Worm (Caenorhabditis elegans) whole organism, young adult: ENCODE data around the gene T15B7.8.

ENCODE experiments used
- ama-1 ChIP-seq, 3 experiments: fragments of 150-350 bp in 1 of 3; sonication (generic microtip) in 2 of 3; optimal IDR thresholded peaks; 2 replicates each; lab custom pipeline; 2014 to 2018; ENCODE audit warnings: missing biosample characterization in 2 of 3, missing genetic modification characterization in 2 of 3, missing genetic modification reagents in 2 of 3
- athp-1 ChIP-seq: sonication (generic microtip); optimal IDR thresholded peaks from 2 replicates; lab custom pipeline; 2017; ENCODE audit warnings: mild to moderate bottlenecking, missing genetic modification characterization, missing compliant biosample characterization
- attf-6 ChIP-seq: fragments of 200-800 bp; sonication (Bioruptor generic); IDR thresholded peaks from 2 replicates; pipeline ENCODE4 v1.3.6; 2022; ENCODE audit warnings: missing genetic modification reagents, missing genetic modification characterization, missing compliant biosample characterization
- dpff-1 ChIP-seq: sonication (generic microtip); optimal IDR thresholded peaks from 2 replicates; lab custom pipeline; 2017; ENCODE audit warnings: mild to moderate bottlenecking, missing genetic modification characterization, missing compliant biosample characterization
- ets-4 ChIP-seq: fragments of 200-800 bp; sonication (Bioruptor generic); optimal IDR thresholded peaks from 2 replicates; lab custom pipeline; 2018; ENCODE audit warnings: mild to moderate bottlenecking, missing genetic modification characterization, missing compliant biosample characterization
- hlh-26 ChIP-seq: fragments of 200-800 bp; sonication (Bioruptor generic); conservative IDR thresholded peaks from 2 replicates; pipeline ENCODE4 v1.3.6; 2022; ENCODE audit warnings: missing genetic modification reagents, missing genetic modification characterization, missing compliant biosample characterization
- madf-10 ChIP-seq: sonication (generic microtip); optimal IDR thresholded peaks from 2 replicates; lab custom pipeline; 2016; ENCODE audit warnings: mild to moderate bottlenecking, missing genetic modification characterization, missing compliant biosample characterization
- ztf-26 ChIP-seq: sonication (generic microtip); optimal IDR thresholded peaks from 2 replicates; lab custom pipeline; 2017; ENCODE audit warnings: missing genetic modification characterization, missing compliant biosample characterization

ce11 chrV:6784853-6785492 lies 36.6 kb upstream of the T15B7.8 start, which contains the start of the genes spn-4 and spe-39:
- no peak for TF ChIP-seq dpff-1
- TF ChIP-seq ets-4 = no peak
- TF ChIP-seq ama-1 (optimal IDR thresholded peaks at IDR 0.05; lab: Kevin White, UChicago) = no peak
- no peak for TF ChIP-seq ama-1 (GFP tag; optimal IDR thresholded peaks at IDR 0.05; lab: Kevin White, UChicago)
- TF ChIP-seq attf-6 (GFP tag; lab: Robert Waterston, UW) = no peak
- no peak for TF ChIP-seq ztf-26
- TF ChIP-seq madf-10 (tag; lab: Kevin White, UChicago) = no peak
- TF ChIP-seq athp-1 (tag; lab: Kevin White, UChicago) = no peak
- TF ChIP-seq hlh-26 = no peak
